Worm (Caenorhabditis elegans) whole organism, young adult: ENCODE results near the gene col-171.

ENCODE experiments used
- K12H6.12 ChIP-seq: fragments of 200-800 bp; sonication (Bioruptor generic); optimal IDR thresholded peaks from 2 replicates; lab custom pipeline; 2018; ENCODE audit warnings: mild to moderate bottlenecking, missing genetic modification characterization, missing compliant biosample characterization
- bed-2 ChIP-seq: fragments of 200-800 bp; sonication (Bioruptor generic); IDR thresholded peaks from 2 replicates; pipeline ENCODE4 v1.3.6; 2022; ENCODE audit warnings: missing genetic modification reagents, missing genetic modification characterization, missing compliant biosample characterization
- ceh-100 ChIP-seq: fragments of 200-800 bp; sonication (Bioruptor generic); IDR thresholded peaks from 2 replicates; pipeline ENCODE4 v1.3.6; 2022; ENCODE audit warnings: missing genetic modification reagents, missing genetic modification characterization, missing compliant biosample characterization
- ceh-79 ChIP-seq: sonication (generic microtip); optimal IDR thresholded peaks from 2 replicates; lab custom pipeline; 2017; ENCODE audit warnings: mild to moderate bottlenecking, missing genetic modification characterization, missing compliant biosample characterization
- egrh-3 ChIP-seq: fragments of 200-800 bp; sonication (Bioruptor generic); IDR thresholded peaks from 2 replicates; pipeline ENCODE4 v1.3.6; 2022; ENCODE audit warnings: missing genetic modification reagents, missing genetic modification characterization, missing compliant biosample characterization
- ets-4 ChIP-seq: fragments of 200-800 bp; sonication (Bioruptor generic); optimal IDR thresholded peaks from 2 replicates; lab custom pipeline; 2018; ENCODE audit warnings: mild to moderate bottlenecking, missing genetic modification characterization, missing compliant biosample characterization
- fkh-3 ChIP-seq: sonication (generic microtip); optimal IDR thresholded peaks from 2 replicates; lab custom pipeline; 2016; ENCODE audit warnings: mild to moderate bottlenecking, missing genetic modification characterization, missing compliant biosample characterization
- lin-35 ChIP-seq, 3 experiments: fragments of 150-350 bp in 2 of 3; sonication (generic microtip) in 1 of 3; optimal IDR thresholded peaks; 2 replicates each; lab custom pipeline; 2014 to 2018; ENCODE audit warnings: missing biosample characterization in 3 of 3, missing genetic modification characterization in 3 of 3, missing genetic modification reagents in 3 of 3
- nhr-90 ChIP-seq: sonication (generic microtip); optimal IDR thresholded peaks from 2 replicates; lab custom pipeline; 2016; ENCODE audit warnings: missing genotype, mild to moderate bottlenecking, missing genetic modification characterization, missing compliant biosample characterization
- snpc-1.3 ChIP-seq: sonication (generic microtip); optimal IDR thresholded peaks from 2 replicates; lab custom pipeline; 2017; ENCODE audit warnings: missing genetic modification characterization, mild to moderate bottlenecking, missing compliant biosample characterization, antibody characterized with exemption, moderate library complexity, missing genotype, missing genetic modification reagents; ENCODE audit not compliant: insufficient read depth
- ztf-25 ChIP-seq: fragments of 200-800 bp; sonication (Bioruptor generic); IDR thresholded peaks from 2 replicates; pipeline ENCODE4 v1.3.6; 2022; ENCODE audit warnings: missing genetic modification reagents, missing genetic modification characterization, missing compliant biosample characterization

- TF ChIP-seq bed-2 (GFP tag; lab: Robert Waterston, UW) (no peak), lin-35 (GFP tag; optimal IDR thresholded peaks at IDR 0.05; lab: Kevin White, UChicago) (no peak), fkh-3 (tag; lab: Kevin White, UChicago) (no peak), ztf-25 (no peak), K12H6.12 (tag; lab: Kevin White, UChicago) (no peak), ceh-79 (tag; lab: Kevin White, UChicago) (peak; percentile 16), egrh-3 (GFP tag; lab: Robert Waterston, UW) (peak; percentile 58; the same call in 1 of the 2 replicates), snpc-1.3 (tag; lab: Kevin White, UChicago) (no peak), ets-4 (GFP tag; lab: Kevin White, UChicago) (no peak), nhr-90 (tag; lab: Kevin White, UChicago) (no peak), ceh-100 (GFP tag; lab: Robert Waterston, UW) (no peak)
Measured at ce11 chrX:6334602-6335001, 504 bp downstream of the col-171 start.
